Worm (Caenorhabditis elegans) whole organism, young adult: ENCODE measurements around the gene tdc-1.
A peak's percentile ranks its signal among the peaks of the same experiment; 100 is the strongest.

ENCODE experiments used
- B0336.3 ChIP-seq: fragments of 200-800 bp; sonication (Bioruptor generic); IDR thresholded peaks from 2 replicates; pipeline ENCODE4 v1.3.6; 2022; ENCODE audit warnings: missing genetic modification characterization, missing compliant biosample characterization
- F49E8.2 ChIP-seq: sonication (generic microtip); optimal IDR thresholded peaks from 3 replicates; lab custom pipeline; 2017; ENCODE audit warnings: missing genetic modification characterization, mild to moderate bottlenecking, missing compliant biosample characterization, antibody characterized with exemption, moderate library complexity; ENCODE audit not compliant: insufficient read depth
- F52B5.7 ChIP-seq: sonication (generic microtip); optimal IDR thresholded peaks from 2 replicates; lab custom pipeline; 2016; ENCODE audit warnings: mild to moderate bottlenecking, missing genetic modification characterization, missing compliant biosample characterization
- F57C9.4 ChIP-seq: sonication (generic microtip); optimal IDR thresholded peaks from 2 replicates; lab custom pipeline; 2017; ENCODE audit warnings: mild to moderate bottlenecking, missing genetic modification characterization, missing compliant biosample characterization
- K11D2.4 ChIP-seq: fragments of 200-800 bp; sonication (Bioruptor generic); IDR thresholded peaks from 2 replicates; pipeline ENCODE4 v1.3.6; 2022; ENCODE audit warnings: missing genetic modification reagents, missing genetic modification characterization, missing compliant biosample characterization
- T26A5.8 ChIP-seq: sonication (generic microtip); optimal IDR thresholded peaks from 2 replicates; lab custom pipeline; 2016; ENCODE audit warnings: missing genetic modification characterization, missing compliant biosample characterization
- Y53F4B.3 ChIP-seq: fragments of 200-800 bp; sonication (Bioruptor generic); IDR thresholded peaks from 2 replicates; pipeline ENCODE4 v1.3.6; 2022; ENCODE audit warnings: missing genetic modification reagents, missing genetic modification characterization, missing compliant biosample characterization
- Y79H2A.3 ChIP-seq: fragments of 200-800 bp; sonication (Bioruptor generic); conservative IDR thresholded peaks from 2 replicates; pipeline ENCODE4 v1.3.6; 2022; ENCODE audit warnings: missing genetic modification reagents, missing genetic modification characterization, missing compliant biosample characterization
- Y95B8A.8 ChIP-seq: fragments of 200-800 bp; sonication (Bioruptor generic); IDR thresholded peaks from 2 replicates; pipeline ENCODE4 v1.3.6; 2022; ENCODE audit warnings: missing genetic modification reagents, missing genetic modification characterization, missing compliant biosample characterization
- atf-7 ChIP-seq: sonication (generic microtip); optimal IDR thresholded peaks from 2 replicates; lab custom pipeline; 2017; ENCODE audit warnings: mild to moderate bottlenecking, missing genetic modification characterization, missing compliant biosample characterization
- athp-1 ChIP-seq: sonication (generic microtip); optimal IDR thresholded peaks from 2 replicates; lab custom pipeline; 2017; ENCODE audit warnings: mild to moderate bottlenecking, missing genetic modification characterization, missing compliant biosample characterization
- attf-3 ChIP-seq: fragments of 200-800 bp; sonication (Bioruptor generic); conservative IDR thresholded peaks from 2 replicates; pipeline ENCODE4 v1.3.6; 2022; ENCODE audit warnings: missing genetic modification reagents, missing genetic modification characterization, missing compliant biosample characterization
- ccch-3 ChIP-seq: fragments of 200-800 bp; sonication (Bioruptor generic); optimal IDR thresholded peaks from 2 replicates; lab custom pipeline; 2018; ENCODE audit warnings: mild to moderate bottlenecking, missing genetic modification characterization, missing compliant biosample characterization
- cebp-1 ChIP-seq, 2 experiments: fragments of 200-800 bp in 1 of 2; sonication (Bioruptor generic) in 1 of 2; sonication (generic microtip) in 1 of 2; IDR thresholded peaks in 1 of 2; optimal IDR thresholded peaks in 1 of 2; 2 replicates each; pipeline versions ENCODE4 v1.3.6 to Lab custom; 2017 to 2022; ENCODE audit warnings: missing compliant biosample characterization in 2 of 2, missing genetic modification characterization in 2 of 2, mild to moderate bottlenecking in 1 of 2, missing genetic modification reagents in 1 of 2, moderate library complexity in 1 of 2
- cebp-2 ChIP-seq: fragments of 200-800 bp; sonication (Bioruptor generic); IDR thresholded peaks from 2 replicates; pipeline ENCODE4 v1.3.6; 2022; ENCODE audit warnings: missing genetic modification characterization, missing compliant biosample characterization
- ceh-100 ChIP-seq: fragments of 200-800 bp; sonication (Bioruptor generic); IDR thresholded peaks from 2 replicates; pipeline ENCODE4 v1.3.6; 2022; ENCODE audit warnings: missing genetic modification reagents, missing genetic modification characterization, missing compliant biosample characterization
- ceh-79 ChIP-seq: sonication (generic microtip); optimal IDR thresholded peaks from 2 replicates; lab custom pipeline; 2017; ENCODE audit warnings: mild to moderate bottlenecking, missing genetic modification characterization, missing compliant biosample characterization
- chd-7 ChIP-seq: sonication (generic microtip); optimal IDR thresholded peaks from 2 replicates; lab custom pipeline; 2016; ENCODE audit warnings: mild to moderate bottlenecking, missing genetic modification characterization, moderate library complexity, missing compliant biosample characterization
- die-1 ChIP-seq: sonication (generic microtip); optimal IDR thresholded peaks from 2 replicates; lab custom pipeline; 2016; ENCODE audit warnings: missing genotype, mild to moderate bottlenecking, missing genetic modification characterization, missing compliant biosample characterization
- efl-1 ChIP-seq: fragments of 150-350 bp; optimal IDR thresholded peaks from 2 replicates; lab custom pipeline; 2014; ENCODE audit warnings: missing biosample characterization, missing genetic modification reagents, missing genetic modification characterization
- egl-18 ChIP-seq: fragments of 200-800 bp; sonication (Bioruptor generic); IDR thresholded peaks from 2 replicates; pipeline ENCODE4 v1.3.6; 2022; ENCODE audit warnings: missing genetic modification reagents, missing genetic modification characterization, missing compliant biosample characterization
- egl-44 ChIP-seq: fragments of 200-800 bp; sonication (Bioruptor generic); IDR thresholded peaks from 2 replicates; pipeline ENCODE4 v1.3.6; 2022; ENCODE audit warnings: missing genetic modification reagents, missing genetic modification characterization, missing compliant biosample characterization
- egrh-3 ChIP-seq: fragments of 200-800 bp; sonication (Bioruptor generic); IDR thresholded peaks from 2 replicates; pipeline ENCODE4 v1.3.6; 2022; ENCODE audit warnings: missing genetic modification reagents, missing genetic modification characterization, missing compliant biosample characterization
- ekl-4 ChIP-seq: fragments of 200-800 bp; sonication (Bioruptor generic); IDR thresholded peaks from 2 replicates; pipeline ENCODE4 v1.3.6; 2022; ENCODE audit warnings: missing genetic modification reagents, missing genetic modification characterization, missing compliant biosample characterization
- him-1 ChIP-seq: sonication (generic microtip); optimal IDR thresholded peaks from 2 replicates; lab custom pipeline; 2016; ENCODE audit warnings: missing genotype, missing genetic modification reagents, missing genetic modification characterization, missing compliant biosample characterization
- hlh-12 ChIP-seq: sonication (generic microtip); optimal IDR thresholded peaks from 2 replicates; lab custom pipeline; 2016; ENCODE audit warnings: missing genetic modification characterization, missing compliant biosample characterization
- hmg-1.2 ChIP-seq: fragments of 200-800 bp; sonication (Bioruptor generic); IDR thresholded peaks from 2 replicates; pipeline ENCODE4 v1.3.6; 2022; ENCODE audit warnings: missing genetic modification reagents, missing genetic modification characterization, missing compliant biosample characterization
- lin-54 ChIP-seq: fragments of 200-800 bp; sonication (Bioruptor generic); optimal IDR thresholded peaks from 2 replicates; lab custom pipeline; 2018; ENCODE audit warnings: mild to moderate bottlenecking, missing genetic modification characterization, missing compliant biosample characterization
- lsl-1 ChIP-seq: fragments of 200-800 bp; sonication (Bioruptor generic); optimal IDR thresholded peaks from 2 replicates; lab custom pipeline; 2018; ENCODE audit warnings: mild to moderate bottlenecking, missing genetic modification characterization, moderate library complexity, missing compliant biosample characterization
- lsy-27 ChIP-seq: sonication (generic microtip); optimal IDR thresholded peaks from 2 replicates; lab custom pipeline; 2017; ENCODE audit warnings: missing genetic modification characterization, mild to moderate bottlenecking, missing compliant biosample characterization, antibody characterized with exemption, missing genotype, borderline replicate concordance; ENCODE audit not compliant: insufficient read depth
- madf-3 ChIP-seq: fragments of 200-800 bp; sonication (Bioruptor generic); IDR thresholded peaks from 2 replicates; pipeline ENCODE4 v1.3.6; 2022; ENCODE audit warnings: missing genetic modification reagents, missing genetic modification characterization, missing compliant biosample characterization
- nfyb-1 ChIP-seq: fragments of 200-800 bp; sonication (Bioruptor generic); IDR thresholded peaks from 2 replicates; pipeline ENCODE4 v1.3.6; 2022; ENCODE audit warnings: missing genetic modification reagents, missing genetic modification characterization, missing compliant biosample characterization
- nhr-120 ChIP-seq: fragments of 200-800 bp; sonication (Bioruptor generic); IDR thresholded peaks from 2 replicates; pipeline ENCODE4 v1.3.6; 2022; ENCODE audit warnings: missing genetic modification characterization, missing compliant biosample characterization
- nhr-27 ChIP-seq: fragments of 200-800 bp; sonication (Bioruptor generic); optimal IDR thresholded peaks from 2 replicates; lab custom pipeline; 2018; ENCODE audit warnings: mild to moderate bottlenecking, missing genetic modification characterization, moderate library complexity, missing compliant biosample characterization
- nhr-80 ChIP-seq: sonication (generic microtip); optimal IDR thresholded peaks from 2 replicates; lab custom pipeline; 2016; ENCODE audit warnings: missing genetic modification characterization, missing compliant biosample characterization
- pbrm-1 ChIP-seq: fragments of 200-800 bp; sonication (Bioruptor generic); IDR thresholded peaks from 2 replicates; pipeline ENCODE4 v1.3.6; 2022; ENCODE audit warnings: missing genetic modification reagents, missing genetic modification characterization, missing compliant biosample characterization
- pha-4 ChIP-seq: fragments of 150-350 bp; sonication (generic microtip); optimal IDR thresholded peaks from 2 replicates; lab custom pipeline; 2014; ENCODE audit warnings: missing biosample characterization, missing genetic modification reagents, missing genetic modification characterization
- sdz-38 ChIP-seq: sonication (generic microtip); optimal IDR thresholded peaks from 2 replicates; lab custom pipeline; 2016; ENCODE audit warnings: missing genotype, missing genetic modification characterization, missing compliant biosample characterization
- snpc-3.4 ChIP-seq: sonication (generic microtip); optimal IDR thresholded peaks from 2 replicates; lab custom pipeline; 2017; ENCODE audit warnings: missing genetic modification characterization, mild to moderate bottlenecking, missing compliant biosample characterization, antibody characterized with exemption, moderate library complexity, missing genotype, missing genetic modification reagents
- sptf-2 ChIP-seq: fragments of 200-800 bp; sonication (Bioruptor generic); optimal IDR thresholded peaks from 2 replicates; lab custom pipeline; 2018; ENCODE audit warnings: mild to moderate bottlenecking, missing genetic modification characterization, missing compliant biosample characterization
- unc-62 ChIP-seq: fragments of 150-350 bp; optimal IDR thresholded peaks from 2 replicates; lab custom pipeline; 2014; ENCODE audit warnings: missing biosample characterization, missing genetic modification reagents, missing genetic modification characterization
- xnd-1 ChIP-seq: sonication (generic microtip); optimal IDR thresholded peaks from 2 replicates; lab custom pipeline; 2016; ENCODE audit warnings: missing genotype, missing genetic modification reagents, missing genetic modification characterization, missing compliant biosample characterization
- ztf-22 ChIP-seq: fragments of 200-800 bp; sonication (Bioruptor generic); optimal IDR thresholded peaks from 2 replicates; lab custom pipeline; 2018; ENCODE audit warnings: mild to moderate bottlenecking, missing genetic modification characterization, moderate library complexity, missing compliant biosample characterization

tdc-1 gene

DNA sequence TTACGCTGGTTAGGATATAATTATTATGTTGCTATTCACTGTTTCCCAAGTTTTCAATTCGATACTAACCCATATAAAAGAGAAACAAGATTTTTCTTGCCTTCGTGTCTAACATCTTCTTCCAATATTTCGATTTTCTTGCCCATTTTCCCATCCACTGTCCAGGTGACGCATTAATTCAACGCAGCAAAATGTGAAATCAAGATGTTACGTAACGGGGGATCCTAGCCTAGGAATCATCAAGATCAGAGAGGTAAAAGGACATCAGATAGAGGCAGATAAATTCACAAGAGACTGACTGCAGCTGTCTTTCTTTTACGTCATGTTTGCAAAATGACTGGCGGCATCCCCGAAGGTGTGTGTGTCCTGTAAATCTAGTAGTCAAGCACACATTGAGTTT lies 45.8 kb upstream of the tdc-1 start:
- TF ChIP-seq hmg-1.2 (GFP tag; lab: Robert Waterston, UW) (0 out of 2 replicates have a peak, but pooled peaks have one; percentile 8), lin-54 (GFP tag; lab: Kevin White, UChicago) (no peak)
- TF ChIP-seq, all 124 proteins: peak for 1

ce11 chrII:8225347-8225746 lies 45.0 kb upstream of the tdc-1 start:
- no peak for TF ChIP-seq F52B5.7 (tag; lab: Kevin White, UChicago)
- TF ChIP-seq die-1 (tag; lab: Kevin White, UChicago), result no peak
- no peak for TF ChIP-seq him-1 (tag; lab: Kevin White, UChicago)
- no peak for TF ChIP-seq T26A5.8 (tag; lab: Kevin White, UChicago)
- TF ChIP-seq Y95B8A.8 (GFP tag; lab: Robert Waterston, UW), result no peak
- TF ChIP-seq snpc-3.4 (tag; lab: Kevin White, UChicago), result no peak
- TF ChIP-seq cebp-1 (GFP tag; IDR thresholded peaks at IDR 0.05; lab: Robert Waterston, UW), result no peak
- peak; percentile 54 for TF ChIP-seq cebp-1 (tag; optimal IDR thresholded peaks at IDR 0.05; lab: Kevin White, UChicago)

DNA sequence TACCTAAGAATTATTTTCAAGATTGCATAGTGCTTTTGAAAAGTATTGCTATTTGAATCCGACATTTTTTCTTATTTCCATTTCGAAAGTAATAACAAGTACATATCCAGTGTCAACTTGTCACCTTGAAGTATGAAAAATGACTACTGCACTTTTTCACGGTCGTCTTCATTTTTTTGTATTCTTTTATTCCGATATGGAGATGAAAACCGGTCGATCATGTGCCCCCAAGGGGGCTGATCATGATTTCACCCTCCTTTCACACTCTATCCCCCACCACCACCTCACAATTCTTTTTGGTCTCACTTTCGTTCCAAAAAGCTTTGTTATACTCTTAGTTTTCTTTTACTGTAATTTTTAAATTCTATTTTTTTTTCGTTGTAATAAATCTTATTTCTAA lies 44.5 kb upstream of the tdc-1 start:
- TF ChIP-seq pha-4 (tag; lab: Kevin White, UChicago) (no peak), ccch-3 (no peak), sptf-2 (GFP tag; lab: Kevin White, UChicago) (no peak), atf-7 (tag; lab: Kevin White, UChicago) (no peak), F57C9.4 (tag; lab: Kevin White, UChicago) (no peak), lin-54 (GFP tag; lab: Kevin White, UChicago) (no peak), xnd-1 (tag; lab: Kevin White, UChicago) (no peak), lsl-1 (GFP tag; lab: Kevin White, UChicago) (no peak), madf-3 (no peak), B0336.3 (GFP tag; lab: Robert Waterston, UW) (no peak), egl-44 (GFP tag; lab: Robert Waterston, UW) (no peak)

DNA sequence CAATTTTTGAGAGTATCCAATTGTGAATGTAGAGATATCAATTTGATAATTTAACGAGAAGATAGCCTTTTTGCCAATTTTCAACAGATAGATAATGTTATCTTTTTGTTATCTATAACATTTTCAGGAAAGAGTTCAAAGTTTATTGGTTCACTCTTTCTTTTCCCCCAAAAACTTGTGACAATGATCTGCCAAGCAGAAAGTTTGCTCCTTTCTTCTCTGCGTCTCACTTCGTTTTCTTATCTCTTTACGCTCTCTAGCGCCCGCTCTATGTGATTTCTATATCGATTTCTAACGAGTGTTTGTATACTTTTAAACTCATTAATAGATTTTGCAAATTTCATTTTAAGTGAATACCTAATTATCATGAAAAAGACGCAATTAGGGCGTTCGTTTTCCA lies 43.9 kb upstream of the tdc-1 start:
- no peak for TF ChIP-seq cebp-2
- TF ChIP-seq madf-3, result no peak
- TF ChIP-seq atf-7 (tag; lab: Kevin White, UChicago), result no peak
- no peak for TF ChIP-seq ztf-22
- no peak for TF ChIP-seq Y53F4B.3 (GFP tag; lab: Robert Waterston, UW)
- 0 out of 2 replicates have a peak, but pooled peaks have one; percentile 16 for TF ChIP-seq Y79H2A.3 (GFP tag; lab: Robert Waterston, UW)
- no peak for TF ChIP-seq F49E8.2 (tag; lab: Kevin White, UChicago)
- TF ChIP-seq sptf-2 (GFP tag; lab: Kevin White, UChicago), result no peak
- TF ChIP-seq T26A5.8 (tag; lab: Kevin White, UChicago), result no peak
- no peak for TF ChIP-seq pbrm-1 (GFP tag; lab: Robert Waterston, UW)
- TF ChIP-seq athp-1 (tag; lab: Kevin White, UChicago), result no peak
- TF ChIP-seq nhr-120 (GFP tag; lab: Robert Waterston, UW), result no peak
- TF ChIP-seq lsy-27, result no peak
- no peak for TF ChIP-seq nhr-27 (tag; lab: Kevin White, UChicago)
- TF ChIP-seq attf-3 (GFP tag; lab: Robert Waterston, UW), result no peak
- TF ChIP-seq snpc-3.4 (tag; lab: Kevin White, UChicago), result no peak
- TF ChIP-seq nfyb-1 (GFP tag; lab: Robert Waterston, UW), result no peak
- TF ChIP-seq chd-7 (tag; lab: Kevin White, UChicago), result no peak
- no peak for TF ChIP-seq egl-18 (GFP tag; lab: Robert Waterston, UW)
- no peak for TF ChIP-seq egrh-3 (GFP tag; lab: Robert Waterston, UW)
- TF ChIP-seq die-1 (tag; lab: Kevin White, UChicago), result no peak
- no peak for TF ChIP-seq ceh-79 (tag; lab: Kevin White, UChicago)
- no peak for TF ChIP-seq K11D2.4
- no peak for TF ChIP-seq efl-1 (GFP tag; lab: Kevin White, UChicago)
- TF ChIP-seq hlh-12 (tag; lab: Kevin White, UChicago), result no peak
- TF ChIP-seq unc-62 (GFP tag; lab: Kevin White, UChicago), result no peak
- TF ChIP-seq ekl-4 (GFP tag; lab: Robert Waterston, UW), result peak; percentile 14; the same call in 1 of the 2 replicates
- peak; percentile 44 for TF ChIP-seq nhr-80 (tag; lab: Kevin White, UChicago)
- no peak for TF ChIP-seq sdz-38 (tag; lab: Kevin White, UChicago)
- no peak for TF ChIP-seq ceh-100 (GFP tag; lab: Robert Waterston, UW)
